Worm (Caenorhabditis elegans) whole organism, early embryonic: Measurements from ENCODE around the gene Y53F4B.24.

ENCODE experiments used
- aly-1 ChIP-seq: sonication (generic microtip); optimal IDR thresholded peaks from 2 replicates; lab custom pipeline; 2016; ENCODE audit warnings: missing genetic modification characterization, missing compliant biosample characterization
- ama-1 ChIP-seq: fragments of 150-350 bp; optimal IDR thresholded peaks from 2 replicates; lab custom pipeline; 2014
- flt-1 ChIP-seq: fragments of 200-800 bp; sonication (Bioruptor generic); IDR thresholded peaks from 2 replicates; pipeline ENCODE4 v1.3.6; 2022; ENCODE audit warnings: missing genetic modification characterization, missing compliant biosample characterization
- hmbx-1 ChIP-seq: sonication (generic microtip); optimal IDR thresholded peaks from 2 replicates; lab custom pipeline; 2016; ENCODE audit warnings: mild to moderate bottlenecking, missing genetic modification characterization, missing compliant biosample characterization
- hmg-4 ChIP-seq: fragments of 200-800 bp; sonication (Bioruptor generic); optimal IDR thresholded peaks from 2 replicates; lab custom pipeline; 2018; ENCODE audit warnings: mild to moderate bottlenecking, missing genetic modification characterization, missing compliant biosample characterization
- hnd-1 ChIP-seq: sonication (generic microtip); optimal IDR thresholded peaks from 2 replicates; lab custom pipeline; 2016; ENCODE audit warnings: missing genetic modification characterization, missing compliant biosample characterization
- pes-1 ChIP-seq: fragments of 200-800 bp; sonication (Bioruptor generic); IDR thresholded peaks from 2 replicates; pipeline ENCODE4 v1.3.6; 2022; ENCODE audit warnings: missing genetic modification reagents, missing genetic modification characterization, missing compliant biosample characterization
- sea-1 ChIP-seq: fragments of 200-800 bp; sonication (Bioruptor generic); conservative IDR thresholded peaks from 2 replicates; pipeline ENCODE4 v1.3.6; 2022; ENCODE audit warnings: missing genetic modification characterization, missing compliant biosample characterization
- tbx-11 ChIP-seq: fragments of 200-800 bp; sonication (Bioruptor generic); IDR thresholded peaks from 2 replicates; pipeline ENCODE4 v1.3.6; 2022; ENCODE audit warnings: missing genetic modification characterization, missing compliant biosample characterization
- tbx-37 ChIP-seq: fragments of 200-800 bp; sonication (Bioruptor generic); conservative IDR thresholded peaks from 2 replicates; pipeline ENCODE4 v1.3.6; 2022; ENCODE audit warnings: missing genetic modification reagents, missing genetic modification characterization, missing compliant biosample characterization
- tra-4 ChIP-seq: sonication (generic microtip); optimal IDR thresholded peaks from 2 replicates; lab custom pipeline; 2017; ENCODE audit warnings: missing genetic modification characterization, missing compliant biosample characterization

ce11 chrII:15111352-15111751 lies 22.9 kb downstream of the Y53F4B.24 start:
- TF ChIP-seq hmg-4 (GFP tag; lab: Kevin White, UChicago) (no peak), hnd-1 (tag; lab: Kevin White, UChicago) (no peak), pes-1 (GFP tag; lab: Robert Waterston, UW) (no peak), flt-1 (GFP tag; lab: Robert Waterston, UW) (no peak), ama-1 (no peak), aly-1 (no peak), tbx-37 (GFP tag; lab: Robert Waterston, UW) (no peak), tra-4 (tag; lab: Kevin White, UChicago) (no peak), hmbx-1 (no peak), tbx-11 (GFP tag; lab: Robert Waterston, UW) (no peak), sea-1 (GFP tag; lab: Robert Waterston, UW) (no peak)
